Worm (Caenorhabditis elegans) whole organism, late embryonic: ENCODE data around the gene C29F9.5.

Experiments
- ceh-19 ChIP-seq: fragments of 200-800 bp; sonication (Bioruptor generic); optimal IDR thresholded peaks from 2 replicates; lab custom pipeline; 2018; ENCODE audit warnings: mild to moderate bottlenecking, missing genetic modification characterization, missing compliant biosample characterization
- ceh-30 ChIP-seq: fragments of 150-350 bp; optimal IDR thresholded peaks from 2 replicates; lab custom pipeline; 2014; ENCODE audit warnings: missing biosample characterization, missing genetic modification characterization
- ceh-9 ChIP-seq: sonication (generic microtip); optimal IDR thresholded peaks from 2 replicates; lab custom pipeline; 2016; ENCODE audit warnings: mild to moderate bottlenecking, missing genetic modification characterization, inconsistent platforms, missing compliant biosample characterization
- ets-4 ChIP-seq: sonication (generic microtip); optimal IDR thresholded peaks from 2 replicates; lab custom pipeline; 2016; ENCODE audit warnings: missing genetic modification characterization, missing compliant biosample characterization
- hlh-13 ChIP-seq: fragments of 200-800 bp; sonication (Bioruptor generic); optimal IDR thresholded peaks from 2 replicates; lab custom pipeline; 2018; ENCODE audit warnings: mild to moderate bottlenecking, missing genetic modification characterization, missing compliant biosample characterization
- hlh-30 ChIP-seq: sonication (generic microtip); optimal IDR thresholded peaks from 2 replicates; lab custom pipeline; 2017; ENCODE audit warnings: antibody characterized with exemption, missing genetic modification characterization, missing compliant biosample characterization; ENCODE audit not compliant: insufficient read depth
- pha-4 ChIP-seq: fragments of 150-350 bp; optimal IDR thresholded peaks from 2 replicates; lab custom pipeline; 2018; ENCODE audit warnings: missing biosample characterization, missing genetic modification reagents, missing genetic modification characterization
- pqm-1 ChIP-seq: sonication (generic microtip); optimal IDR thresholded peaks from 2 replicates; lab custom pipeline; 2016; ENCODE audit warnings: missing genetic modification characterization, missing compliant biosample characterization
- pros-1 ChIP-seq: fragments of 150-350 bp; optimal IDR thresholded peaks from 2 replicates; lab custom pipeline; 2014; ENCODE audit warnings: missing biosample characterization, missing genetic modification reagents, missing genetic modification characterization

DNA sequence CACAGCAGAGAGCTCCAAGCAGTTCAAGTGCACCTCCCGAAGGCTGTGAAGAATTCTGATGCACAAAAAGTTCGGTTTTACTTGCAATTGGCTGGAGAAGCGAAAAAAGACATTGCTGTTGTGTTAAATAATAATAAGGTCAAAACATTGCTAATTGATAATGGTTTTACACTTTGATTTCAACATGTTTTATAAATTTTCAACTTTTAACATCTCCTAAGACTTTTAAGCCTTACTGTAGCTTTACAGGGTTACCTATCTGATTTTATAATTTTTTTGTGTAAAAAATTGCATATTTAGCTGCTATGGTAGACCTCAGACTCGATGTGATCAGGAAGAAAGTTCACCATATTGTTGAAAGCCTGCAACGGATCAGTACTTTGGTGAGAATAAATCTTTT, 16.9 kb downstream of the C29F9.5 start, which contains the start of gene pals-25:
- TF ChIP-seq hlh-30 (no peak), pha-4 (no peak), ceh-9 (no peak), ceh-19 (no peak), hlh-13 (GFP tag; lab: Kevin White, UChicago) (no peak), pqm-1 (tag; lab: Kevin White, UChicago) (no peak), ceh-30 (no peak), ets-4 (tag; lab: Kevin White, UChicago) (no peak), pros-1 (tag; lab: Kevin White, UChicago) (no peak)
